Fruit fly (Drosophila melanogaster): ENCODE data around the gene Ranbp21.

Gene Ranbp21

dm6 chrX:19645873-19646541 lies 6.1 kb downstream of the Ranbp21 start, which contains the start of gene Arp10 (continued):
- no peak for TF ChIP-seq CG3726 (GFP tag; IDR thresholded peaks at IDR 0.05)
- TF ChIP-seq CG11560 (tag; IDR thresholded peaks at IDR 0.05): no peak
- TF ChIP-seq CG9932 (GFP tag; IDR thresholded peaks at IDR 0.05): peak; percentile 37; the same call in 1 of the 2 replicates
- TF ChIP-seq HmgZ (tag; optimal IDR thresholded peaks at IDR 0.05): peak; percentile 50
- TF ChIP-seq stc (GFP tag; IDR thresholded peaks at IDR 0.05): no peak
- TF ChIP-seq bbx (GFP tag; IDR thresholded peaks at IDR 0.05; ENCODE audit: partially characterized antibody): peak; percentile 53; the same call in 1 of the 2 replicates
- TF ChIP-seq Ets97D (GFP tag; optimal IDR thresholded peaks at IDR 0.05): peak; percentile 15
- peak; percentile 60; the same call in 1 of the 3 replicates for TF ChIP-seq Opbp (GFP tag; IDR thresholded peaks at IDR 0.05; ENCODE audit: partially characterized antibody)
- TF ChIP-seq so (GFP tag; IDR thresholded peaks at IDR 0.05): no peak
- TF ChIP-seq fd64A (GFP tag; optimal IDR thresholded peaks at IDR 0.05): no peak
- peak; percentile 54 for TF ChIP-seq CG14710 (tag; optimal IDR thresholded peaks at IDR 0.05)
- TF ChIP-seq ssp (GFP tag; IDR thresholded peaks at IDR 0.05): peak; percentile 92
- TF ChIP-seq da (GFP tag; optimal IDR thresholded peaks at IDR 0.05): no peak
- no peak for TF ChIP-seq exex (tag; optimal IDR thresholded peaks at IDR 0.05)
- no peak for TF ChIP-seq Lpt (GFP tag; optimal IDR thresholded peaks at IDR 0.05)
- no peak for TF ChIP-seq ERR (GFP tag; optimal IDR thresholded peaks at IDR 0.05)
- peak; percentile 29 for TF ChIP-seq Fer3 (tag; optimal IDR thresholded peaks at IDR 0.05)
- TF ChIP-seq cato (GFP tag; optimal IDR thresholded peaks at IDR 0.05; ENCODE audit: borderline replicate concordance): no peak
- no peak for TF ChIP-seq Lim3 (GFP tag; IDR thresholded peaks at IDR 0.05)
- TF ChIP-seq H2.0 (GFP tag; IDR thresholded peaks at IDR 0.05): no peak
- no peak for TF ChIP-seq D19A (tag; optimal IDR thresholded peaks at IDR 0.05)
- peak; percentile 23 for TF ChIP-seq CG30403 (GFP tag; optimal IDR thresholded peaks at IDR 0.05)
- no peak for TF ChIP-seq D19B (GFP tag; optimal IDR thresholded peaks at IDR 0.05)
- no peak for TF ChIP-seq mirr (GFP tag; optimal IDR thresholded peaks at IDR 0.05)
- no peak for TF ChIP-seq CG14441 (GFP tag; IDR thresholded peaks at IDR 0.05)
- TF ChIP-seq Dp (GFP tag; optimal IDR thresholded peaks at IDR 0.05): peak; percentile 57
- TF ChIP-seq az2 (GFP tag; optimal IDR thresholded peaks at IDR 0.05): no peak
- no peak for TF ChIP-seq en (GFP tag; optimal IDR thresholded peaks at IDR 0.05)
- TF ChIP-seq ind (GFP tag; optimal IDR thresholded peaks at IDR 0.05): peak; percentile 0
- peak; percentile 60 for TF ChIP-seq CG15514 (GFP tag; optimal IDR thresholded peaks at IDR 0.05)
- TF ChIP-seq slbo (GFP tag; IDR thresholded peaks at IDR 0.05): peak; percentile 9; the same call in 1 of the 2 replicates
- no peak for TF ChIP-seq vnd (GFP tag; IDR thresholded peaks at IDR 0.05; ENCODE audit: partially characterized antibody)
- TF ChIP-seq CG1024 (GFP tag; IDR thresholded peaks at IDR 0.05): peak; percentile 55; the same call in 1 of the 2 replicates
- TF ChIP-seq Sox102F (GFP tag; optimal IDR thresholded peaks at IDR 0.05): no peak
- peak; percentile 13 for TF ChIP-seq CG18262 (tag; optimal IDR thresholded peaks at IDR 0.05)
- no peak for TF ChIP-seq CG10147 (GFP tag; optimal IDR thresholded peaks at IDR 0.05)
- no peak for TF ChIP-seq gcm (GFP tag; optimal IDR thresholded peaks at IDR 0.05)
- no peak for TF ChIP-seq Hmx (GFP tag; optimal IDR thresholded peaks at IDR 0.05)
- TF ChIP-seq Six4 (GFP tag; optimal IDR thresholded peaks at IDR 0.05): no peak
- peak in 2 of 3 experiments; percentile 3 to 81 for TF ChIP-seq lola (GFP tag; optimal IDR thresholded peaks at IDR 0.05)
- TF ChIP-seq Dfd (GFP tag; optimal IDR thresholded peaks at IDR 0.05): peak in 1 of 2 experiments; percentile 22
- no peak for TF ChIP-seq HLH3B (GFP tag; IDR thresholded peaks at IDR 0.05)
- no peak for TF ChIP-seq CG10366 (GFP tag; IDR thresholded peaks at IDR 0.05)
- TF ChIP-seq CG4360 (GFP tag; IDR thresholded peaks at IDR 0.05): no peak
- TF ChIP-seq Trl (optimal IDR thresholded peaks at IDR 0.05): no peak
- peak; percentile 41 for TF ChIP-seq Trl (GFP tag; optimal IDR thresholded peaks at IDR 0.05)
- no peak for TF ChIP-seq chn (GFP tag; optimal IDR thresholded peaks at IDR 0.05)
- 0 out of 2 replicates have a peak, but pooled peaks have one; percentile 16 for TF ChIP-seq Rfx (GFP tag; IDR thresholded peaks at IDR 0.05)
- TF ChIP-seq Blimp-1 (GFP tag; optimal IDR thresholded peaks at IDR 0.05): no peak
- TF ChIP-seq wdn (GFP tag; IDR thresholded peaks at IDR 0.05): no peak
- TF ChIP-seq z (GFP tag; IDR thresholded peaks at IDR 0.05): no peak

Measured in whole organism, embryonic.